Fruit fly (Drosophila melanogaster): ENCODE results near the gene CG1113.
A peak's percentile ranks its signal among the peaks of the same experiment; 100 is the strongest.

Gene CG1113

DNA sequence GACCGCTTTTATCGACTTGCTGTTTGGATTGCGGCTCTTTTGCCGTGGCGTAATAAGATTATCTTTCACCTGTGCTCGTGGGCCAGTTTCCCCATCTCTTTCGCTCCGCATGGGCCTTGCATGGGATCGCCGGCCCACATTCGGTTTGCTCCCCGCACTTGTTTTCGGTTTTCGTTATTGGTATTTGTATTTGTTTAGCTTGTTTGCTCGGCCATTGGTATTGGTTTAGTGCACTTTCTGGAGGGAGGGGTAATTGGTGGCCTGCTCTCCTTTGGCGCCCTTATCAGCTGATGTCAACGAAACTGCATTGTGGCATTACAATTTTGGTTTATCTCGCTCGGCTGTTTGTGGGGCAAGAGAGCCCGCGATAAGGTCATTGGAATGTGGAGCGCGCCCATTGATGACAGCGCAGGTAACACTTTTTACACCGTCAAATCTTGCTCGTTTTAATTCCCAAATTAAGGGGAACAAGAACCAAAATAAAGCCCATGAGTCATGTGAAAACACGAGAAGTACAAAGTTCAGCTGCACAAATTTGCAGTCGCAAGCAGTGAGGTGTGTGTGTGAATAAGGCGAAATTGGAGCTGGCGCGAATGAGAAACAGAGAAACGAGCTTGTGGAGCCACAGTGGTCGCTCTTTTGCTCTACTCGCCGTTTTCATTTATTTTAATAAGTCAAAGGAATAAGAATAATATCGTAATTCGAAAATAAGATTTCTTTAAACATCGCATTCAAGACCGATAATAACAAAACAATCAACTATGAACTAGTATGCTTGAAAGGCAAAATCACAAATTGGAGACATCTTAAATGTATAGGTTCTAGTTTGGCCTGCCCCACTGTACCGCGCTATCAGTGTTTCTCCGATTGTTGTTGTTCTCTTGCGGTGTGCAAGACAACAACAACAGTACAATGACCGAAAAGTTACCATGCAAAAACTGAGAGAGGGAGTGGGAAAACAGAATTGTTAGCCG is 37.3 kb upstream of the CG1113 start (continued):
- TF ChIP-seq CG12769 (tag; optimal IDR thresholded peaks at IDR 0.05) (peak; percentile 81), her (GFP tag; optimal IDR thresholded peaks at IDR 0.05) (peak; percentile 96), wdn (GFP tag; IDR thresholded peaks at IDR 0.05) (peak; percentile 71; the same call in 1 of the 2 replicates), lbe (GFP tag; optimal IDR thresholded peaks at IDR 0.05) (peak; percentile 77), CG5245 (GFP tag; optimal IDR thresholded peaks at IDR 0.05) (peak; percentile 98), CG11696 (GFP tag; IDR thresholded peaks at IDR 0.05) (peak; percentile 87), CG14050 (GFP tag; IDR thresholded peaks at IDR 0.05) (peak; percentile 82), sd (tag; optimal IDR thresholded peaks at IDR 0.05) (peak; percentile 86), CG1602 (GFP tag; optimal IDR thresholded peaks at IDR 0.05) (peak; percentile 98), CG15073 (GFP tag; optimal IDR thresholded peaks at IDR 0.05) (peak; percentile 88), CG15011 (GFP tag; optimal IDR thresholded peaks at IDR 0.05) (peak; percentile 93), Xrp1 (GFP tag; IDR thresholded peaks at IDR 0.05) (peak; percentile 99), peb (GFP tag; IDR thresholded peaks at IDR 0.05) (peak; percentile 93), E2f1 (GFP tag; IDR thresholded peaks at IDR 0.05) (peak; percentile 92), CG12299 (tag; optimal IDR thresholded peaks at IDR 0.05) (peak; percentile 94), nmo (GFP tag; optimal IDR thresholded peaks at IDR 0.05) (peak; percentile 68), Mad (GFP tag; optimal IDR thresholded peaks at IDR 0.05) (peak; percentile 99), CG6654 (GFP tag; optimal IDR thresholded peaks at IDR 0.05) (peak; percentile 84), CG12391 (tag; optimal IDR thresholded peaks at IDR 0.05) (peak; percentile 89), gsb (GFP tag; IDR thresholded peaks at IDR 0.05) (peak; percentile 31; the same call in 1 of the 2 replicates), bbx (GFP tag; IDR thresholded peaks at IDR 0.05; ENCODE audit: partially characterized antibody) (no peak), Hand (GFP tag; optimal IDR thresholded peaks at IDR 0.05) (peak; percentile 7), abd-A (tag; optimal IDR thresholded peaks at IDR 0.05) (peak; percentile 13), CG9817 (tag; optimal IDR thresholded peaks at IDR 0.05) (peak; percentile 67), hb (GFP tag; IDR thresholded peaks at IDR 0.05; ENCODE audit: partially characterized antibody) (no peak), CG15479 (GFP tag; optimal IDR thresholded peaks at IDR 0.05) (peak; percentile 82), esg (GFP tag; conservative IDR thresholded peaks at IDR 0.05) (peak; percentile 33; the same call in 1 of the 2 replicates), Vsx1 (GFP tag; optimal IDR thresholded peaks at IDR 0.05) (peak; percentile 99), CG17359 (tag; optimal IDR thresholded peaks at IDR 0.05) (peak; percentile 99), sna (GFP tag; IDR thresholded peaks at IDR 0.05; ENCODE audit: partially characterized antibody) (0 out of 2 replicates have a peak, but pooled peaks have one; percentile 21), CG14014 (GFP tag; IDR thresholded peaks at IDR 0.05) (peak; percentile 82; the same call in 1 of the 2 replicates), Awh (GFP tag; IDR thresholded peaks at IDR 0.05) (peak; percentile 100), CG10543 (GFP tag; optimal IDR thresholded peaks at IDR 0.05) (peak; percentile 93), trh (GFP tag; optimal IDR thresholded peaks at IDR 0.05) (peak; percentile 99), row (GFP tag; IDR thresholded peaks at IDR 0.05) (peak; percentile 81), corto (GFP tag; optimal IDR thresholded peaks at IDR 0.05) (peak; percentile 84), CG10366 (GFP tag; IDR thresholded peaks at IDR 0.05) (peak; percentile 88), Dll (GFP tag; IDR thresholded peaks at IDR 0.05; ENCODE audit: partially characterized antibody) (no peak), ssp (GFP tag; IDR thresholded peaks at IDR 0.05) (peak; percentile 77), bsh (GFP tag; optimal IDR thresholded peaks at IDR 0.05) (peak; percentile 84 to 99), Ptx1 (GFP tag; IDR thresholded peaks at IDR 0.05) (peak; percentile 69), pum (GFP tag; optimal IDR thresholded peaks at IDR 0.05) (peak; percentile 97), ara (GFP tag; IDR thresholded peaks at IDR 0.05) (peak; percentile 99), jing (GFP tag; optimal IDR thresholded peaks at IDR 0.05) (peak; percentile 93), insv (GFP tag; optimal IDR thresholded peaks at IDR 0.05) (peak; percentile 78 to 82), CG3838 (GFP tag; optimal IDR thresholded peaks at IDR 0.05) (peak; percentile 98), CG30020 (tag; optimal IDR thresholded peaks at IDR 0.05) (peak; percentile 68)

Measured in whole organism, embryonic.